Worm (Caenorhabditis elegans) whole organism, L4 larva: ENCODE measurements around the gene C08F11.3.

Experiments
- aly-2 ChIP-seq: sonication (generic microtip); optimal IDR thresholded peaks from 2 replicates; lab custom pipeline; 2018; ENCODE audit warnings: missing biosample characterization, missing genetic modification characterization
- ceh-82 ChIP-seq: sonication (generic microtip); optimal IDR thresholded peaks from 2 replicates; lab custom pipeline; 2017; ENCODE audit warnings: missing biosample characterization, missing genetic modification characterization
- ces-1 ChIP-seq: fragments of 150-350 bp; sonication (generic microtip); optimal IDR thresholded peaks from 4 replicates; lab custom pipeline; 2014; ENCODE audit warnings: missing biosample characterization, missing genetic modification reagents, missing genetic modification characterization
- dpl-1 ChIP-seq: fragments of 150-350 bp; optimal IDR thresholded peaks from 2 replicates; lab custom pipeline; 2014; ENCODE audit warnings: missing biosample characterization, missing genetic modification reagents, missing genetic modification characterization
- lim-7 ChIP-seq: fragments of 200-800 bp; sonication (Bioruptor generic); IDR thresholded peaks from 2 replicates; pipeline ENCODE4 v1.3.6; 2022; ENCODE audit warnings: missing genetic modification characterization, missing compliant biosample characterization
- nhr-10 ChIP-seq: fragments of 150-350 bp; optimal IDR thresholded peaks from 2 replicates; lab custom pipeline; 2014; ENCODE audit warnings: missing biosample characterization, missing genetic modification characterization
- nhr-237 ChIP-seq: sonication (generic microtip); optimal IDR thresholded peaks from 2 replicates; lab custom pipeline; 2017; ENCODE audit warnings: missing biosample characterization, missing genetic modification characterization
- nhr-77 ChIP-seq: fragments of 150-350 bp; optimal IDR thresholded peaks from 2 replicates; lab custom pipeline; 2014; ENCODE audit warnings: missing biosample characterization, missing genetic modification characterization
- pha-4 ChIP-seq, 2 experiments: fragments of 150-350 bp in 1 of 2; fragments of 200-800 bp in 1 of 2; sonication (Bioruptor generic) in 1 of 2; IDR thresholded peaks in 1 of 2; optimal IDR thresholded peaks in 1 of 2; 2 replicates each; pipeline versions ENCODE4 v1.3.6 to Lab custom; 2014 to 2022; ENCODE audit warnings: missing genetic modification characterization in 2 of 2, missing genetic modification reagents in 2 of 2, missing biosample characterization in 1 of 2, missing compliant biosample characterization in 1 of 2
- snpc-4 ChIP-seq: fragments of 150-350 bp; optimal IDR thresholded peaks from 2 replicates; lab custom pipeline; 2014; ENCODE audit warnings: missing biosample characterization, missing genetic modification characterization
- ztf-11 ChIP-seq: fragments of 150-350 bp; optimal IDR thresholded peaks from 2 replicates; lab custom pipeline; 2014; ENCODE audit warnings: missing biosample characterization, missing genetic modification characterization

ce11 chrIV:13587175-13587574, 32.1 kb upstream of the C08F11.3 start, which contains the start of gene Y45F10B.12:
- TF ChIP-seq nhr-10 (no peak), dpl-1 (GFP tag; lab: Kevin White, UChicago) (no peak), nhr-237 (no peak), ztf-11 (tag; lab: Kevin White, UChicago) (no peak), nhr-77 (no peak), lim-7 (GFP tag; lab: Robert Waterston, UW) (no peak), ceh-82 (tag; lab: Kevin White, UChicago) (no peak), pha-4 (GFP tag; IDR thresholded peaks at IDR 0.05; lab: Robert Waterston, UW) (no peak), pha-4 (tag; optimal IDR thresholded peaks at IDR 0.05; lab: Kevin White, UChicago) (no peak), ces-1 (GFP tag; lab: Kevin White, UChicago) (no peak), snpc-4 (no peak), aly-2 (tag; lab: Kevin White, UChicago) (no peak)
